Worm (Caenorhabditis elegans): ENCODE results near the gene obr-2.

ce11 chrV:15048107-15048506, 34.0 kb upstream of the obr-2 start, which contains the start of gene sdc-3:
- TF ChIP-seq pha-4 (tag; optimal IDR thresholded peaks at IDR 0.05) (no peak), nhr-76 (tag; optimal IDR thresholded peaks at IDR 0.05) (no peak), lsy-2 (tag; optimal IDR thresholded peaks at IDR 0.05) (no peak), unc-39 (tag; optimal IDR thresholded peaks at IDR 0.05) (no peak)
